Fruit fly (Drosophila melanogaster) whole organism: ENCODE data around the gene CG7071.

Source experiments
- CG8478 ChIP-seq: fragments of >200 bp; optimal IDR thresholded peaks from 2 replicates; lab custom pipeline; 2018; ENCODE audit warnings: inconsistent platforms
- Dll ChIP-seq: fragments of >200 bp; optimal IDR thresholded peaks from 2 replicates; lab custom pipeline; 2017
- EcR ChIP-seq, 2 experiments: fragments of >200 bp; optimal IDR thresholded peaks; 2 replicates each; lab custom pipeline; 2017; ENCODE audit warnings: missing biosample characterization in 2 of 2, missing genetic modification characterization in 2 of 2, missing genetic modification reagents in 2 of 2
- pan ChIP-seq: fragments of >200 bp; optimal IDR thresholded peaks from 2 replicates; lab custom pipeline; 2017
- psq ChIP-seq: fragments of >200 bp; optimal IDR thresholded peaks from 2 replicates; lab custom pipeline; 2017
- usp ChIP-seq: fragments of >200 bp; optimal IDR thresholded peaks from 2 replicates; lab custom pipeline; 2017; ENCODE audit warnings: missing biosample characterization, missing genetic modification characterization, mixed read lengths

CG7071 gene

DNA sequence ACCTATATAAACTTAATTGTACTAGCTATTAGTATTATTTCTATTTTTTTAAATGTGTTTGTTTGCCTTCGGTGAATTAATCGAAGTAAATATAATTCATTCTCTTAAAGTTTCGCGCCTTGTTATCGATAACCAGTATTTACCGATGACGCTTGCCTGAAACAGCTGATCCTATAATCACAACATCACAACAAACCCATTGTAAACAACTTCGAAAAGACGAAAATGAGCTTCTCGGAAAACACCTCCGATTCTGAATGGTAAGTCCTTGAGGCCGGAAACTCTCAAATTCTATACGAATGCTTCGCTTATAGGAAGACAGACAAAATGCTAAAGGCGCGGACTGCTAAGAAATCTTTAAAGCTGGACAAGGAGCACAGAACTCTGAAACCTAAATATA, 17.5 kb downstream of the CG7071 start, which contains the start of gene CG34149:
TSS of gene CG34149 (plus strand) at position 187 of the 400 bp plus-strand sequence.
- TF ChIP-seq Dll (no peak), pan (no peak), CG8478 (lab: Kevin White, UChicago) (no peak), EcR (GFP tag; optimal IDR thresholded peaks at IDR 0.05; lab: Kevin White, UChicago) (no peak), usp (GFP tag; lab: Kevin White, UChicago) (no peak), psq (lab: Kevin White, UChicago) (no peak)

DNA sequence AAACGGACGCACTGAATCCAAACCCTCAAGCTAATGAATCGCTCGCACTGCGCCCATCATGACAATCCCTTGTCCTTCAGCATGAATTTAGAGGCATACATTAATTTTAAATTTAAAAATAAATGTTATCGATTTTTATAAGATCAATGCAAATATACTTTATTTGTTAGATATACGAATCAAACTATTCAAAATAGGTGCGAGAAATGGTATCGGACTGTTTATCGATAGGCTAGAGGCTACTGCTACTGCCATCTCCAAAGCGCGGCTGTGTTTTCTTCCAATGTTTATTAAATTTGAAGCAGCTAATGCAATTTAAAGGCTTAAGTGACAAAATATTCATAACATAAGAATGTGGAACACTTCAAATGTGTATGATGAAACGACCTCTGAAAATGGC, 18.7 kb downstream of the CG7071 start, which contains the start of gene CG43342:
TSS of gene CG43342 (plus strand) at position 264 of the 400 bp plus-strand sequence.
- no peak for TF ChIP-seq CG8478 (lab: Kevin White, UChicago)
- TF ChIP-seq usp (GFP tag; lab: Kevin White, UChicago) = no peak
- no peak for TF ChIP-seq psq (lab: Kevin White, UChicago)
- no peak for TF ChIP-seq pan
- no peak for TF ChIP-seq EcR (GFP tag; optimal IDR thresholded peaks at IDR 0.05; lab: Kevin White, UChicago)
- TF ChIP-seq Dll = no peak

- no peak for TF ChIP-seq psq (lab: Kevin White, UChicago)
- no peak for TF ChIP-seq EcR (GFP tag; optimal IDR thresholded peaks at IDR 0.05; lab: Kevin White, UChicago)
- TF ChIP-seq CG8478 (lab: Kevin White, UChicago) = no peak
Measured at dm6 chr3R:22381735-22382134, 19.3 kb downstream of the CG7071 start, which contains the start of gene Gpdh3. TSS of gene Gpdh3 (plus strand) at chr3R:22382035.

DNA sequence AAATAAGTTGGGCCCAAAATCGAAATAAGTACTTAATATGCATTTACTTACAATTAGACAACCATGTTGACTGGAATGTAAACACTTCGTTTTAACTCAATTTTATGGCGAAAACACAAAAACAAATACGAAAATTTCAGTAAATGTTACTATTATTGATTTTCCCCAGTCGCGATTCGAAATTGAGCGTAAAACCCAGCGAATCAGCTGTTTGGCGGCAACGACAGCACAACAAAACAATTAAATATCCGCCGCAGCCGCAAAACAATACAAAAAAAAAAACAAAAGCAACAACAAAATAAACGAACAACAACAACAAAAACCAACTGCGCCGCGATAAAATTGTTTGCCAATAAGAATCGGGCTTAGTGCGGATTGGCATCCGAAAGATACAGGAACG, 27.2 kb downstream of the CG7071 start, which contains the start of the genes CAH8 and CG7059:
TSS of gene CAH8 (minus strand) at position 101 of the 400 bp plus-strand sequence.
TSS of gene CG7059 (plus strand) at position 167 of the 400 bp plus-strand sequence.
- TF ChIP-seq Dll (no peak), usp (GFP tag; lab: Kevin White, UChicago) (no peak), EcR (GFP tag; optimal IDR thresholded peaks at IDR 0.05; lab: Kevin White, UChicago) (no peak), CG8478 (lab: Kevin White, UChicago) (no peak), pan (no peak), psq (lab: Kevin White, UChicago) (no peak)

dm6 chr3R:22390109-22390508, 27.7 kb downstream of the CG7071 start:
- TF ChIP-seq psq (lab: Kevin White, UChicago) (no peak), usp (GFP tag; lab: Kevin White, UChicago) (no peak)

DNA sequence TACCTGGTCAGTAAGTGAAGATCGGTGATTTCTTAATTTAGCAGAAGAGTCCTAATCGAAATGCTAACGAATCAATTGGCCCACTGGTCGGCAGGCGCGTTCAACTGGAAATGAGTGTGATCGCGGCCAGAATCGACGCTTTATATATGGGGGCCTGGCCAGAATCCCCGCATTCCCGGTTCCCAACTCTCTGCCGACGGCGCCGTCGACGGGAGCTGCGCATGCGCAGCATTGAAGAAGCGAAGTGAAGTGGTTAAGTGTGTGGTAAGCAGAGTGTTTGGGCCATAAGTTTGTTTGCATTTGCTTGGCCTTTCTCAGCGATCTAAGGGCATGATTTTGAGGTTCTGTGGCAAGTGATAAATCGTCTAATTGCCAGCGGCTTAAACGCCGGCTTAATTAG, 31.6 kb downstream of the CG7071 start, which contains the start of gene CG13857:
TSS of gene CG13857 (minus strand) at position 101 of the 400 bp plus-strand sequence.
- TF ChIP-seq CG8478 (lab: Kevin White, UChicago) (no peak), Dll (no peak), usp (GFP tag; lab: Kevin White, UChicago) (no peak), psq (lab: Kevin White, UChicago) (no peak), EcR (GFP tag; optimal IDR thresholded peaks at IDR 0.05; lab: Kevin White, UChicago) (no peak), pan (no peak)

DNA sequence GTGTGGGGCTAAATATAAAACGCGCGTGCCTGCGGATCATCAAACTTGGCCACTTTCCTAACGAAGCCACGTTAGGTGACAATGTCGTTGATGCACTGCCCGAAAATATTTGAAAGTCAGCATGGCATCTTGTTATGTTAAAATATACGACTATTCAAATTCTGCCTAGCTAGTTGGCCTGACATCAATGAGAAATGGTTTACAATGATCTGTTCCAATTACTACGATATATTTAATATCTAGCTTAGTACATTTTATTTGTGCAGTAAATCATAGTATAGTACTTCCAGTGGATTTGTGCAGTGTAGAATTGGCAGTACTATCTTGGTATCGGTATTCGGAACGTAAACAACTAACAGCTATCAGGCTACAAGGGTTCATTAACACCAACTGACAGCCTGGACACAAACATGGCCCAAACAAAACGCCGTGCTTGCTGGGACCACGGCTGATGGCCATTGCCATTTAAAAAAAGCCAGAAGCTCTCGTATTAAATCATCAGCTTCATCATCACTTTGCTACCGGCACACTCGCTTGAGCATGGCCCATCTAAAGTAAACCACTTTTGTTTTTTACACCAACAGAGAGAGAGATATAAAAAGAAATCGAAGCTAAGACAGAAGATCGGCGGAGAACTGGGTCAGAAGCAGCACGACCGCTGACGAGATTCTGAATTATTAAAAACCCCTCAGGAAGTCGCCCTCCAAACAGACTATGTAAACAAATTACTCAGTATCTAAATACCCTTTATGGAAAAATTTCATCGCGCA, 33.2 kb downstream of the CG7071 start:
- no peak for TF ChIP-seq EcR (GFP tag; optimal IDR thresholded peaks at IDR 0.05; lab: Kevin White, UChicago)
- no peak for TF ChIP-seq Dll
- TF ChIP-seq CG8478 (lab: Kevin White, UChicago) = no peak
- no peak for TF ChIP-seq pan
- no peak for TF ChIP-seq psq (lab: Kevin White, UChicago)
- TF ChIP-seq usp (GFP tag; lab: Kevin White, UChicago) = no peak

- TF ChIP-seq CG8478 (lab: Kevin White, UChicago) (no peak), usp (GFP tag; lab: Kevin White, UChicago) (no peak), psq (lab: Kevin White, UChicago) (no peak), EcR (GFP tag; optimal IDR thresholded peaks at IDR 0.05; lab: Kevin White, UChicago) (no peak), pan (no peak), Dll (no peak)
Measured at dm6 chr3R:22396238-22396772, 33.9 kb downstream of the CG7071 start.

dm6 chr3R:22397068-22397700, 34.8 kb downstream of the CG7071 start:
- TF ChIP-seq Dll (no peak), psq (lab: Kevin White, UChicago) (no peak), usp (GFP tag; lab: Kevin White, UChicago) (no peak), CG8478 (lab: Kevin White, UChicago) (peak; percentile 44), EcR (GFP tag; optimal IDR thresholded peaks at IDR 0.05; lab: Kevin White, UChicago) (no peak), pan (no peak)

DNA sequence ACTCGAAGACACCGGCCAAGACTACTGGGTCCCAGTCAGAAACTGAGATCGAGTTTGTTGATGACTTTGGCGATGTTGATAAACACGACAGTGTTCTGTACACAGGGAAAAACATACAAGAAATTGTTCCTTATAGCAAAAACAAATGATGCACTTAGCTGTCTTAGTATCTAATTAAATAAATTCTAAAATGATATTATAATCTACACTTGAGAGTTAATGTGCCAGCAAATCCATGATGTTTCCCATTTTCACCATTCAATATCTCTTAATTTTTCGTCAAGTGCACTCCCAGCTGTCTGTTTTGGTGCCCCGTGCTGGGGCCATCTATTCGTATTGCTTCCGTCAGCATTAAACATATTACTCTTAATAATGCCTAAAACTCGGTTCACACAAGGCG, 37.8 kb downstream of the CG7071 start:
- TF ChIP-seq pan (no peak), EcR (GFP tag; optimal IDR thresholded peaks at IDR 0.05; lab: Kevin White, UChicago) (no peak), CG8478 (lab: Kevin White, UChicago) (no peak), psq (lab: Kevin White, UChicago) (no peak), usp (GFP tag; lab: Kevin White, UChicago) (no peak), Dll (no peak)

DNA sequence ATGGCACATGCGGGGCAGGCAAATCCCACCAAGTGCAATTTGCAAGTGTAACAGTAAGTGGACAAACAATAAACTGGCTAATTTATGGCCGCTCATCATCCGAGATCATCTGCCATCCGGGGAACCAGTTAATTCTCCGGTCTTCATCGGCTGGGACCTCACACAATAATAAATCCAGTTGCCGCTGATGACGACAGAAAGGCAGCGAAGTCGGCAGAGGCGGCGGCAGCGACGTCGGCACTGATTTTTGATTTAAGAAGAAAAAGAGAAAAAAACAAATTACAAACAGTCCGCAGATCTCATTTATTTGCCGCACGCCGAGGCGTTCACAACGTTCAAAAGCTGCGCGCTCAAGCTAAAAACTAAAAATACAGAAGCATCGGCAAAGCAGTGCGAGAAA, 39.9 kb downstream of the CG7071 start, which contains the start of gene CG13856:
TSS of gene CG13856 (plus strand) at position 301 of the 400 bp plus-strand sequence.
- no peak for TF ChIP-seq Dll
- no peak for TF ChIP-seq usp (GFP tag; lab: Kevin White, UChicago)
- no peak for TF ChIP-seq psq (lab: Kevin White, UChicago)
- TF ChIP-seq EcR (GFP tag; optimal IDR thresholded peaks at IDR 0.05; lab: Kevin White, UChicago) = no peak
- TF ChIP-seq CG8478 (lab: Kevin White, UChicago) = no peak
